Fruit fly (Drosophila melanogaster) whole organism, embryonic: ENCODE results near the gene CG4278.
A peak's percentile ranks its signal among the peaks of the same experiment; 100 is the strongest.

Experiments used
- ATbp ChIP-seq: fragments of 200-800 bp; sonication (Bioruptor generic); optimal IDR thresholded peaks from 2 replicates; lab custom pipeline; 2017; ENCODE audit warnings: missing biosample characterization, mild to moderate bottlenecking, missing genetic modification characterization, missing genetic modification reagents
- Aef1 ChIP-seq: fragments of 200-800 bp; sonication (Bioruptor generic); IDR thresholded peaks from 3 replicates; pipeline ENCODE4 v1.3.6; 2022; ENCODE audit warnings: missing biosample characterization, missing genetic modification characterization
- BtbVII ChIP-seq: fragments of 200-800 bp; sonication (Bioruptor generic); optimal IDR thresholded peaks from 3 replicates; lab custom pipeline; 2017; ENCODE audit warnings: missing biosample characterization, mild to moderate bottlenecking, missing genetic modification characterization
- CG10321 ChIP-seq: fragments of 200-800 bp; sonication (Bioruptor generic); IDR thresholded peaks from 2 replicates; pipeline ENCODE4 v1.3.6; 2022; ENCODE audit warnings: missing biosample characterization, missing genetic modification characterization
- CG11560 ChIP-seq: fragments of 200-800 bp; sonication (Bioruptor generic); IDR thresholded peaks from 3 replicates; pipeline ENCODE4 v1.3.6; 2022; ENCODE audit warnings: missing biosample characterization, missing genetic modification characterization
- CG12219 ChIP-seq: fragments of 200-800 bp; sonication (Bioruptor generic); optimal IDR thresholded peaks from 3 replicates; lab custom pipeline; 2018; ENCODE audit warnings: missing biosample characterization, mild to moderate bottlenecking, missing genetic modification characterization
- CG14710 ChIP-seq: fragments of 200-800 bp; sonication (Bioruptor generic); optimal IDR thresholded peaks from 3 replicates; lab custom pipeline; 2019; ENCODE audit warnings: missing biosample characterization, mild to moderate bottlenecking, missing genetic modification characterization, moderate library complexity
- CG17328 ChIP-seq: fragments of 200-800 bp; sonication (Bioruptor generic); IDR thresholded peaks from 2 replicates; pipeline ENCODE4 v1.3.6; 2022; ENCODE audit warnings: missing biosample characterization, missing genetic modification characterization
- CG1832 ChIP-seq: fragments of 200-800 bp; sonication (Bioruptor generic); optimal IDR thresholded peaks from 2 replicates; lab custom pipeline; 2017; ENCODE audit warnings: missing biosample characterization, mild to moderate bottlenecking, missing genetic modification characterization, inconsistent platforms
- CG30431 ChIP-seq: fragments of 200-800 bp; sonication (Bioruptor generic); optimal IDR thresholded peaks from 2 replicates; lab custom pipeline; 2017; ENCODE audit warnings: missing biosample characterization, missing genetic modification characterization
- CG3407 ChIP-seq: fragments of 200-800 bp; sonication (Bioruptor generic); optimal IDR thresholded peaks from 2 replicates; lab custom pipeline; 2018; ENCODE audit warnings: missing biosample characterization, mild to moderate bottlenecking, missing genetic modification characterization
- CG3847 ChIP-seq: fragments of 200-800 bp; sonication (Bioruptor generic); IDR thresholded peaks from 2 replicates; pipeline ENCODE4 v1.3.6; 2022; ENCODE audit warnings: missing biosample characterization, missing genetic modification characterization
- CG5953 ChIP-seq: fragments of 200-800 bp; sonication (Bioruptor generic); IDR thresholded peaks from 2 replicates; pipeline ENCODE4 v1.3.6; 2022; ENCODE audit warnings: missing biosample characterization, missing genetic modification characterization
- CG6654 ChIP-seq: fragments of 200-800 bp; sonication (Bioruptor generic); optimal IDR thresholded peaks from 2 replicates; lab custom pipeline; 2017; ENCODE audit warnings: missing biosample characterization, mild to moderate bottlenecking, missing genetic modification characterization
- CG7963 ChIP-seq: fragments of 200-800 bp; sonication (Bioruptor generic); IDR thresholded peaks from 3 replicates; pipeline ENCODE4 v1.3.6; 2022; ENCODE audit warnings: missing biosample characterization, missing genetic modification characterization; ENCODE audit not compliant: partially characterized antibody
- CG8281 ChIP-seq: fragments of 200-800 bp; sonication (Bioruptor generic); optimal IDR thresholded peaks from 2 replicates; lab custom pipeline; 2018; ENCODE audit warnings: missing biosample characterization, mild to moderate bottlenecking, missing genetic modification characterization, moderate library complexity
- Chrac-16 ChIP-seq: fragments of 200-800 bp; sonication (Bioruptor generic); optimal IDR thresholded peaks from 3 replicates; lab custom pipeline; 2016; ENCODE audit warnings: missing biosample characterization, missing genetic modification characterization
- D19B ChIP-seq: fragments of 200-800 bp; sonication (Bioruptor generic); optimal IDR thresholded peaks from 2 replicates; lab custom pipeline; 2017; ENCODE audit warnings: missing biosample characterization, mild to moderate bottlenecking, missing genetic modification characterization
- HLH4C ChIP-seq: fragments of 200-800 bp; sonication (Bioruptor generic); IDR thresholded peaks from 3 replicates; pipeline ENCODE4 v1.3.6; 2022; ENCODE audit warnings: missing biosample characterization, missing genetic modification characterization; ENCODE audit not compliant: partially characterized antibody
- Hand ChIP-seq: fragments of 200-800 bp; sonication (Bioruptor generic); optimal IDR thresholded peaks from 2 replicates; lab custom pipeline; 2017; ENCODE audit warnings: mild to moderate bottlenecking, missing biosample characterization, missing genetic modification reagents, missing genetic modification characterization
- Hr51 ChIP-seq, 2 experiments: fragments of 200-800 bp; sonication (Bioruptor generic); optimal IDR thresholded peaks; 2 replicates in 1 of 2; 3 replicates in 1 of 2; lab custom pipeline; 2016 to 2018; ENCODE audit warnings: missing biosample characterization in 2 of 2, missing genetic modification characterization in 2 of 2, mild to moderate bottlenecking in 1 of 2, moderate library complexity in 1 of 2
- Hsf ChIP-seq: fragments of 200-800 bp; sonication (Bioruptor generic); optimal IDR thresholded peaks from 3 replicates; lab custom pipeline; 2016; ENCODE audit warnings: missing biosample characterization, missing genetic modification characterization
- Lpt ChIP-seq: fragments of >200 bp; optimal IDR thresholded peaks from 2 replicates; lab custom pipeline; 2018; ENCODE audit warnings: missing biosample characterization, missing genetic modification characterization
- MBD-R2 ChIP-seq: fragments of 200-800 bp; sonication (Bioruptor generic); IDR thresholded peaks from 2 replicates; pipeline ENCODE4 v1.3.6; 2022; ENCODE audit warnings: missing biosample characterization, missing genetic modification characterization
- NfI ChIP-seq: fragments of 200-800 bp; sonication (Bioruptor generic); optimal IDR thresholded peaks from 3 replicates; lab custom pipeline; 2018; ENCODE audit warnings: missing biosample characterization, mild to moderate bottlenecking, missing genetic modification characterization, moderate library complexity
- Six4 ChIP-seq: fragments of 200-800 bp; sonication (Bioruptor generic); optimal IDR thresholded peaks from 2 replicates; lab custom pipeline; 2016; ENCODE audit warnings: missing biosample characterization, missing genetic modification characterization
- Spps ChIP-seq: fragments of 200-800 bp; sonication (Bioruptor generic); optimal IDR thresholded peaks from 2 replicates; lab custom pipeline; 2018; ENCODE audit warnings: missing biosample characterization, mild to moderate bottlenecking, missing genetic modification characterization
- abd-A ChIP-seq: fragments of 200-800 bp; sonication (Bioruptor generic); optimal IDR thresholded peaks from 3 replicates; lab custom pipeline; 2019; ENCODE audit warnings: missing biosample characterization, mild to moderate bottlenecking, missing genetic modification characterization, moderate library complexity
- bigmax ChIP-seq: fragments of 200-800 bp; sonication (Bioruptor generic); optimal IDR thresholded peaks from 2 replicates; lab custom pipeline; 2018; ENCODE audit warnings: missing biosample characterization, mild to moderate bottlenecking, missing genetic modification characterization
- br ChIP-seq: fragments of >200 bp; optimal IDR thresholded peaks from 2 replicates; lab custom pipeline; 2017
- cato ChIP-seq: fragments of 200-800 bp; sonication (Bioruptor generic); optimal IDR thresholded peaks from 2 replicates; lab custom pipeline; 2016; ENCODE audit warnings: missing biosample characterization, missing genetic modification characterization, borderline replicate concordance
- chinmo ChIP-seq: fragments of 200-800 bp; sonication (Bioruptor generic); IDR thresholded peaks from 4 replicates; pipeline ENCODE4 v1.3.6; 2022; ENCODE audit warnings: missing biosample characterization, missing genetic modification characterization; ENCODE audit not compliant: partially characterized antibody
- emc ChIP-seq: fragments of 200-800 bp; sonication (Bioruptor generic); optimal IDR thresholded peaks from 2 replicates; lab custom pipeline; 2016; ENCODE audit warnings: missing biosample characterization, missing genetic modification characterization
- en ChIP-seq: fragments of 200-800 bp; sonication (Bioruptor generic); optimal IDR thresholded peaks from 2 replicates; lab custom pipeline; 2016; ENCODE audit warnings: missing biosample characterization, missing genetic modification characterization
- eve ChIP-seq, 2 experiments: fragments of >200 bp; optimal IDR thresholded peaks; 2 replicates each; lab custom pipeline; 2017; ENCODE audit warnings: missing biosample characterization in 2 of 2, missing genetic modification characterization in 2 of 2
- gro ChIP-seq: fragments of 200-800 bp; sonication (Bioruptor generic); optimal IDR thresholded peaks from 2 replicates; lab custom pipeline; 2016; ENCODE audit warnings: missing biosample characterization, missing genetic modification characterization
- gsb ChIP-seq: fragments of 200-800 bp; sonication (Bioruptor generic); IDR thresholded peaks from 2 replicates; pipeline ENCODE4 v1.3.6; 2022; ENCODE audit warnings: missing biosample characterization, missing genetic modification characterization
- gt ChIP-seq: fragments of 200-800 bp; sonication (Bioruptor generic); IDR thresholded peaks from 2 replicates; pipeline ENCODE4 v1.3.6; 2022; ENCODE audit warnings: missing biosample characterization, missing genetic modification characterization
- h ChIP-seq: fragments of >200 bp; optimal IDR thresholded peaks from 2 replicates; lab custom pipeline; 2017
- mld ChIP-seq: fragments of 200-800 bp; sonication (Bioruptor generic); IDR thresholded peaks from 3 replicates; pipeline ENCODE4 v1.3.6; 2022; ENCODE audit warnings: missing biosample characterization, missing genetic modification characterization; ENCODE audit not compliant: partially characterized antibody
- odd ChIP-seq: fragments of 200-800 bp; sonication (Bioruptor generic); optimal IDR thresholded peaks from 2 replicates; lab custom pipeline; 2017; ENCODE audit warnings: missing biosample characterization, mild to moderate bottlenecking, missing genetic modification characterization
- pan ChIP-seq, 4 experiments: fragments of >200 bp in 3 of 4; fragments of 200-800 bp in 1 of 4; sonication (Bioruptor generic) in 1 of 4; optimal IDR thresholded peaks in 3 of 4; IDR thresholded peaks in 1 of 4; 2 replicates each; pipeline versions ENCODE4 v1.3.6 to Lab custom; 2017 to 2022; ENCODE audit warnings: missing biosample characterization in 2 of 4, missing genetic modification characterization in 2 of 4, mixed read lengths in 1 of 4
- seq ChIP-seq: fragments of 200-800 bp; sonication (Bioruptor generic); IDR thresholded peaks from 2 replicates; pipeline ENCODE4 v1.3.6; 2022; ENCODE audit warnings: missing biosample characterization, missing genetic modification characterization
- sima ChIP-seq: fragments of 200-800 bp; sonication (Bioruptor generic); optimal IDR thresholded peaks from 2 replicates; lab custom pipeline; 2016; ENCODE audit warnings: missing biosample characterization, missing genetic modification characterization
- slou ChIP-seq: fragments of 200-800 bp; sonication (Bioruptor generic); optimal IDR thresholded peaks from 3 replicates; lab custom pipeline; 2016; ENCODE audit warnings: missing biosample characterization, missing genetic modification characterization
- sr ChIP-seq: fragments of 200-800 bp; sonication (Bioruptor generic); IDR thresholded peaks from 3 replicates; pipeline ENCODE4 v1.3.6; 2022; ENCODE audit warnings: missing biosample characterization, missing genetic modification characterization
- tap ChIP-seq: fragments of 200-800 bp; optimal IDR thresholded peaks from 3 replicates; lab custom pipeline; 2019; ENCODE audit warnings: missing biosample characterization, mild to moderate bottlenecking, missing genetic modification characterization, moderate library complexity
- tll ChIP-seq, 2 experiments: fragments of 200-800 bp in 1 of 2; fragments of >200 bp in 1 of 2; sonication (Bioruptor generic) in 1 of 2; optimal IDR thresholded peaks; 2 replicates each; lab custom pipeline; 2017 to 2019; ENCODE audit warnings: missing biosample characterization in 2 of 2, missing genetic modification characterization in 2 of 2, mild to moderate bottlenecking in 1 of 2, moderate library complexity in 1 of 2
- trh ChIP-seq: fragments of 200-800 bp; sonication (Bioruptor generic); optimal IDR thresholded peaks from 2 replicates; lab custom pipeline; 2016; ENCODE audit warnings: missing biosample characterization, missing genetic modification characterization
- zfh2 ChIP-seq: fragments of 200-800 bp; sonication (Bioruptor generic); optimal IDR thresholded peaks from 2 replicates; lab custom pipeline; 2016; ENCODE audit warnings: missing biosample characterization, missing genetic modification characterization

CG4278 gene

dm6 chr2L:16285692-16286359 is 41.0 kb upstream of the CG4278 start (continued):
- TF ChIP-seq Six4 = peak; percentile 91
- no peak for TF ChIP-seq gsb
- no peak for TF ChIP-seq h
- peak; percentile 76 for TF ChIP-seq Hand (GFP tag; lab: Kevin White, UChicago)
- peak; percentile 66 for TF ChIP-seq CG6654
- no peak for TF ChIP-seq CG7963 (GFP tag; lab: Robert Waterston, UW)
- TF ChIP-seq Spps (tag; lab: Kevin White, UChicago) = peak; percentile 87
- TF ChIP-seq gro (GFP tag; lab: Kevin White, UChicago) = peak; percentile 86
- no peak for TF ChIP-seq CG10321 (GFP tag; lab: Robert Waterston, UW)
- TF ChIP-seq CG12219 (GFP tag; lab: Kevin White, UChicago) = peak; percentile 89
- TF ChIP-seq slou (GFP tag; lab: Kevin White, UChicago) = peak; percentile 81
- no peak for TF ChIP-seq MBD-R2 (GFP tag; lab: Robert Waterston, UW)
- TF ChIP-seq CG5953 (GFP tag; lab: Robert Waterston, UW) = no peak
- no peak for TF ChIP-seq abd-A (tag; lab: Kevin White, UChicago)
- no peak for TF ChIP-seq CG17328 (GFP tag; lab: Robert Waterston, UW)
- TF ChIP-seq Chrac-16 (GFP tag; lab: Kevin White, UChicago) = peak; percentile 84
- TF ChIP-seq tap (tag; lab: Kevin White, UChicago) = peak; percentile 91
- TF ChIP-seq Hsf (GFP tag; lab: Kevin White, UChicago) = peak; percentile 91
- peak; percentile 85 for TF ChIP-seq zfh2
- TF ChIP-seq sr (GFP tag; lab: Robert Waterston, UW) = no peak
- TF ChIP-seq pan (optimal IDR thresholded peaks at IDR 0.05; lab: Kevin White, UChicago) = no peak
- no peak for TF ChIP-seq pan (GFP tag; optimal IDR thresholded peaks at IDR 0.05 in 1 of 2, IDR thresholded peaks at IDR 0.05 in 1 of 2)
- TF ChIP-seq CG11560 (tag; lab: Robert Waterston, UW) = no peak
- peak; percentile 71 for TF ChIP-seq cato
- peak; percentile 74 for TF ChIP-seq trh (GFP tag; lab: Kevin White, UChicago)
- peak; percentile 59 for TF ChIP-seq CG3407 (GFP tag; lab: Kevin White, UChicago)
- peak; percentile 87 for TF ChIP-seq CG30431 (GFP tag; lab: Kevin White, UChicago)
- no peak for TF ChIP-seq Aef1 (GFP tag; lab: Robert Waterston, UW)
- TF ChIP-seq odd = peak; percentile 24
- no peak for TF ChIP-seq HLH4C (GFP tag; lab: Robert Waterston, UW)
- TF ChIP-seq BtbVII (GFP tag; lab: Kevin White, UChicago) = peak; percentile 79
- peak in 1 of 2 experiments; percentile 23 for TF ChIP-seq eve (GFP tag; optimal IDR thresholded peaks at IDR 0.05; lab: Kevin White, UChicago)
- TF ChIP-seq ATbp = peak; percentile 83
- TF ChIP-seq tll (GFP tag; optimal IDR thresholded peaks at IDR 0.05; lab: Kevin White, UChicago) = no peak
- no peak for TF ChIP-seq CG3847 (GFP tag; lab: Robert Waterston, UW)
- peak; percentile 75 for TF ChIP-seq D19B (GFP tag; lab: Kevin White, UChicago)
- TF ChIP-seq NfI (GFP tag; lab: Kevin White, UChicago) = peak; percentile 88
- no peak for TF ChIP-seq gt (GFP tag; lab: Robert Waterston, UW)
- peak; percentile 67 for TF ChIP-seq en (GFP tag; lab: Kevin White, UChicago)
- no peak for TF ChIP-seq Lpt (GFP tag; lab: Kevin White, UChicago)
- no peak for TF ChIP-seq br (lab: Kevin White, UChicago)
- peak; percentile 79 for TF ChIP-seq CG14710
- TF ChIP-seq chinmo (GFP tag; lab: Robert Waterston, UW) = no peak
- peak; percentile 71 to 88 for TF ChIP-seq Hr51 (GFP tag; optimal IDR thresholded peaks at IDR 0.05; lab: Kevin White, UChicago)
- no peak for TF ChIP-seq seq
- peak; percentile 60 for TF ChIP-seq sima (GFP tag; lab: Kevin White, UChicago)
- peak; percentile 66 for TF ChIP-seq CG1832 (GFP tag; lab: Kevin White, UChicago)
- TF ChIP-seq bigmax (GFP tag; lab: Kevin White, UChicago) = peak; percentile 36
- peak; percentile 73 for TF ChIP-seq emc (GFP tag; lab: Kevin White, UChicago)
- TF ChIP-seq mld (GFP tag; lab: Robert Waterston, UW) = no peak
- TF ChIP-seq CG8281 (tag; lab: Kevin White, UChicago) = peak; percentile 74
